Worm (Caenorhabditis elegans) whole organism, L1 larva: ENCODE data around the gene swip-10.

Experiments
- F16B12.6 ChIP-seq: fragments of 150-350 bp; optimal IDR thresholded peaks from 2 replicates; lab custom pipeline; 2014; ENCODE audit warnings: missing biosample characterization, missing genetic modification characterization
- Y116A8C.19 ChIP-seq: sonication (generic microtip); optimal IDR thresholded peaks from 2 replicates; lab custom pipeline; 2016; ENCODE audit warnings: missing compliant biosample characterization, missing genetic modification characterization, borderline replicate concordance
- alr-1 ChIP-seq: fragments of 200-800 bp; sonication (Bioruptor generic); optimal IDR thresholded peaks from 2 replicates; lab custom pipeline; 2018; ENCODE audit warnings: borderline replicate concordance, mild to moderate bottlenecking, missing genetic modification characterization, missing compliant biosample characterization
- ama-1 ChIP-seq: fragments of 150-350 bp; optimal IDR thresholded peaks from 2 replicates; lab custom pipeline; 2014
- blmp-1 ChIP-seq: fragments of 150-350 bp; optimal IDR thresholded peaks from 2 replicates; lab custom pipeline; 2014; ENCODE audit warnings: missing biosample characterization, missing genetic modification characterization
- ceh-63 ChIP-seq: fragments of 200-800 bp; sonication (Bioruptor generic); optimal IDR thresholded peaks from 2 replicates; lab custom pipeline; 2018; ENCODE audit warnings: mild to moderate bottlenecking, missing genetic modification characterization, missing compliant biosample characterization
- ceh-8 ChIP-seq: fragments of 200-800 bp; sonication (Bioruptor generic); optimal IDR thresholded peaks from 2 replicates; lab custom pipeline; 2018; ENCODE audit warnings: mild to moderate bottlenecking, missing genetic modification characterization, moderate library complexity, missing compliant biosample characterization
- ceh-82 ChIP-seq, 3 experiments: fragments of 150-350 bp in 1 of 3; sonication (generic microtip) in 2 of 3; optimal IDR thresholded peaks; 2 replicates each; lab custom pipeline; 2014 to 2017; ENCODE audit warnings: missing biosample characterization in 3 of 3, missing genetic modification characterization in 3 of 3
- ceh-88 ChIP-seq: fragments of 200-800 bp; sonication (Bioruptor generic); IDR thresholded peaks from 2 replicates; pipeline ENCODE4 v1.3.6; 2022; ENCODE audit warnings: missing genetic modification characterization, missing compliant biosample characterization
- ces-1 ChIP-seq: fragments of 150-350 bp; optimal IDR thresholded peaks from 2 replicates; lab custom pipeline; 2014; ENCODE audit warnings: missing biosample characterization, missing genetic modification reagents, missing genetic modification characterization
- dsc-1 ChIP-seq: sonication (generic microtip); optimal IDR thresholded peaks from 2 replicates; lab custom pipeline; 2016; ENCODE audit warnings: mild to moderate bottlenecking, missing genetic modification characterization, missing compliant biosample characterization
- egl-27 ChIP-seq, 2 experiments: fragments of 150-350 bp in 1 of 2; sonication (generic microtip); optimal IDR thresholded peaks; 3 replicates each; lab custom pipeline; 2017 to 2018; ENCODE audit warnings: missing biosample characterization in 2 of 2, missing genetic modification characterization in 2 of 2, missing genetic modification reagents in 2 of 2
- fkh-4 ChIP-seq: sonication (generic microtip); optimal IDR thresholded peaks from 2 replicates; lab custom pipeline; 2016; ENCODE audit warnings: missing compliant biosample characterization, missing genetic modification characterization, borderline replicate concordance
- fkh-8 ChIP-seq: sonication (generic microtip); optimal IDR thresholded peaks from 2 replicates; lab custom pipeline; 2016; ENCODE audit warnings: mild to moderate bottlenecking, missing genetic modification characterization, missing compliant biosample characterization
- grh-1 ChIP-seq: fragments of 200-800 bp; sonication (Bioruptor generic); IDR thresholded peaks from 2 replicates; pipeline ENCODE4 v1.3.6; 2022; ENCODE audit warnings: missing genetic modification reagents, missing genetic modification characterization, missing compliant biosample characterization
- isw-1 ChIP-seq: fragments of 200-800 bp; sonication (Bioruptor generic); IDR thresholded peaks from 2 replicates; pipeline ENCODE4 v1.3.6; 2022; ENCODE audit warnings: missing genetic modification characterization, missing compliant biosample characterization
- lin-13 ChIP-seq: fragments of 150-350 bp; optimal IDR thresholded peaks from 2 replicates; lab custom pipeline; 2014; ENCODE audit warnings: missing biosample characterization, missing genetic modification reagents, missing genetic modification characterization
- lin-14 ChIP-seq: fragments of 200-800 bp; sonication (Bioruptor generic); optimal IDR thresholded peaks from 2 replicates; lab custom pipeline; 2018; ENCODE audit warnings: mild to moderate bottlenecking, missing genetic modification characterization, moderate library complexity, missing compliant biosample characterization
- mab-9 ChIP-seq: fragments of 200-800 bp; sonication (Bioruptor generic); IDR thresholded peaks from 2 replicates; pipeline ENCODE4 v1.3.6; 2022; ENCODE audit warnings: missing genetic modification reagents, missing genetic modification characterization, missing compliant biosample characterization
- mdl-1 ChIP-seq, 2 experiments: fragments of 150-350 bp; optimal IDR thresholded peaks; 2 replicates each; lab custom pipeline; 2014 to 2017; ENCODE audit warnings: missing biosample characterization in 2 of 2, missing genetic modification characterization in 2 of 2, inconsistent platforms in 1 of 2
- mef-2 ChIP-seq: fragments of 150-350 bp; optimal IDR thresholded peaks from 2 replicates; lab custom pipeline; 2014; ENCODE audit warnings: missing biosample characterization, missing genetic modification characterization
- mep-1 ChIP-seq: fragments of 150-350 bp; optimal IDR thresholded peaks from 2 replicates; lab custom pipeline; 2014; ENCODE audit warnings: missing biosample characterization, missing genetic modification characterization
- nhr-12 ChIP-seq: sonication (generic microtip); optimal IDR thresholded peaks from 2 replicates; lab custom pipeline; 2017; ENCODE audit warnings: missing biosample characterization, missing genetic modification characterization
- nhr-19 ChIP-seq: fragments of 200-800 bp; sonication (Bioruptor generic); conservative IDR thresholded peaks from 2 replicates; pipeline ENCODE4 v1.3.6; 2022; ENCODE audit warnings: missing genetic modification characterization, missing compliant biosample characterization
- nhr-28 ChIP-seq: fragments of 150-350 bp; optimal IDR thresholded peaks from 2 replicates; lab custom pipeline; 2014; ENCODE audit warnings: missing biosample characterization, missing genetic modification characterization
- nhr-47 ChIP-seq: sonication (generic microtip); optimal IDR thresholded peaks from 2 replicates; lab custom pipeline; 2016; ENCODE audit warnings: mild to moderate bottlenecking, missing genetic modification characterization, moderate library complexity, missing compliant biosample characterization
- nhr-71 ChIP-seq: sonication (generic microtip); optimal IDR thresholded peaks from 2 replicates; lab custom pipeline; 2016; ENCODE audit warnings: mild to moderate bottlenecking, missing genetic modification characterization, moderate library complexity, missing compliant biosample characterization
- nhr-77 ChIP-seq: fragments of 150-350 bp; optimal IDR thresholded peaks from 2 replicates; lab custom pipeline; 2014; ENCODE audit warnings: missing biosample characterization, missing genetic modification characterization
- nhr-84 ChIP-seq: sonication (generic microtip); optimal IDR thresholded peaks from 2 replicates; lab custom pipeline; 2017; ENCODE audit warnings: missing biosample characterization, missing genetic modification characterization
- nhr-90 ChIP-seq: sonication (generic microtip); optimal IDR thresholded peaks from 2 replicates; lab custom pipeline; 2016; ENCODE audit warnings: mild to moderate bottlenecking, missing genetic modification characterization, missing compliant biosample characterization; ENCODE audit not compliant: poor library complexity
- pqm-1 ChIP-seq: sonication (generic microtip); optimal IDR thresholded peaks from 3 replicates; lab custom pipeline; 2017; ENCODE audit warnings: missing biosample characterization, missing genetic modification characterization
- snu-23 ChIP-seq: sonication (generic microtip); optimal IDR thresholded peaks from 2 replicates; lab custom pipeline; 2016; ENCODE audit warnings: missing genetic modification characterization, missing compliant biosample characterization
- tbx-2 ChIP-seq: sonication (generic microtip); optimal IDR thresholded peaks from 2 replicates; lab custom pipeline; 2016; ENCODE audit warnings: missing genetic modification characterization, missing compliant biosample characterization
- unc-130 ChIP-seq: fragments of 150-350 bp; optimal IDR thresholded peaks from 2 replicates; lab custom pipeline; 2017; ENCODE audit warnings: missing biosample characterization, missing genetic modification characterization, inconsistent platforms
- unc-62 ChIP-seq: fragments of 150-350 bp; optimal IDR thresholded peaks from 2 replicates; lab custom pipeline; 2014; ENCODE audit warnings: missing biosample characterization, missing genetic modification reagents, missing genetic modification characterization
- unc-86 ChIP-seq: sonication (generic microtip); optimal IDR thresholded peaks from 2 replicates; lab custom pipeline; 2016; ENCODE audit warnings: missing genetic modification characterization, missing compliant biosample characterization
- unc-98 ChIP-seq: fragments of 200-800 bp; sonication (Bioruptor generic); IDR thresholded peaks from 2 replicates; pipeline ENCODE4 v1.3.6; 2022; ENCODE audit warnings: missing genetic modification characterization, missing compliant biosample characterization
- zag-1 ChIP-seq: fragments of 150-350 bp; optimal IDR thresholded peaks from 2 replicates; lab custom pipeline; 2014; ENCODE audit warnings: missing biosample characterization, missing genetic modification characterization
- zip-4 ChIP-seq: fragments of 200-800 bp; sonication (Bioruptor generic); optimal IDR thresholded peaks from 2 replicates; lab custom pipeline; 2018; ENCODE audit warnings: mild to moderate bottlenecking, missing genetic modification characterization, moderate library complexity, missing compliant biosample characterization
- ztf-11 ChIP-seq, 2 experiments: sonication (generic microtip); optimal IDR thresholded peaks; 2 replicates each; lab custom pipeline; 2016 to 2017; ENCODE audit warnings: missing genetic modification characterization in 2 of 2, missing biosample characterization in 1 of 2, missing compliant biosample characterization in 1 of 2

swip-10 gene

ce11 chrX:2145629-2146028 is 27.6 kb upstream of the swip-10 start, which contains the start of gene dpy-3:
TSS of gene dpy-3 (minus strand) at chrX:2145647.
- TF ChIP-seq blmp-1 (peak; percentile 98), mdl-1 (tag; optimal IDR thresholded peaks at IDR 0.05; lab: Kevin White, UChicago) (no peak), mef-2 (tag; lab: Kevin White, UChicago) (no peak), fkh-4 (tag; lab: Kevin White, UChicago) (no peak), zag-1 (tag; lab: Kevin White, UChicago) (no peak), alr-1 (tag; lab: Kevin White, UChicago) (no peak), unc-62 (GFP tag; lab: Kevin White, UChicago) (no peak), nhr-12 (tag; lab: Kevin White, UChicago) (no peak), unc-86 (tag; lab: Kevin White, UChicago) (no peak)
- TF ChIP-seq, all 84 proteins: peak for 1

ce11 chrX:2144875-2145274 is 26.8 kb upstream of the swip-10 start:
- TF ChIP-seq mab-9 (GFP tag; lab: Robert Waterston, UW) (no peak), alr-1 (tag; lab: Kevin White, UChicago) (no peak), isw-1 (no peak), nhr-90 (tag; lab: Kevin White, UChicago) (no peak), unc-98 (GFP tag; lab: Robert Waterston, UW) (no peak), tbx-2 (tag; lab: Kevin White, UChicago) (no peak), lin-14 (GFP tag; lab: Kevin White, UChicago) (no peak), ceh-82 (tag; optimal IDR thresholded peaks at IDR 0.05; lab: Kevin White, UChicago) (no peak), nhr-19 (GFP tag; lab: Robert Waterston, UW) (no peak), nhr-84 (tag; lab: Kevin White, UChicago) (no peak), ztf-11 (tag; optimal IDR thresholded peaks at IDR 0.05; lab: Kevin White, UChicago) (no peak), blmp-1 (no peak)

DNA sequence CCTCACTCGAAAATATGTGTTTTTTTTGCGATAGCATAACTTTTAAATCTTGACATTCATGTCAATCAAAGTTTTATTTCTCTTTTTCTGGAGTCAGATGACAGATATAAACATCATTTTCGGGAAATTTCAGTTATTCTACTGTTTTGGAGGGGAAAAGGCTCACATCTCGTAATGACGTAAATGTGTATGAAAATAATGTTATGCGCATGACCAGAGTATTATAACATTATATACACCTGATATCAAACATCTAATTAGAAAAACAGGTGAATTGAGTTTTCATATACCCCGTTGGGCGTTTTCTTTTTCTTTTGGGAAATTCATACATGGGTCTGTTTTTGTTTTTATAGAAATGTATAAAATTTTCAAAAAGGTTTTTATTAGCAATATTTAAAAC is 26.2 kb upstream of the swip-10 start:
- TF ChIP-seq snu-23 (GFP tag; lab: Kevin White, UChicago) (no peak), lin-13 (GFP tag; lab: Kevin White, UChicago) (no peak), fkh-8 (tag; lab: Kevin White, UChicago) (peak; percentile 85), nhr-19 (GFP tag; lab: Robert Waterston, UW) (no peak), lin-14 (GFP tag; lab: Kevin White, UChicago) (peak; percentile 5), ceh-63 (no peak), mdl-1 (tag; optimal IDR thresholded peaks at IDR 0.05; lab: Kevin White, UChicago) (no peak), ceh-88 (no peak), F16B12.6 (tag; lab: Kevin White, UChicago) (no peak), ama-1 (lab: Kevin White, UChicago) (no peak), nhr-47 (tag; lab: Kevin White, UChicago) (peak; percentile 33), mef-2 (tag; lab: Kevin White, UChicago) (no peak), nhr-28 (tag; lab: Kevin White, UChicago) (no peak), ces-1 (no peak), unc-130 (tag; lab: Kevin White, UChicago) (no peak), nhr-71 (tag; lab: Kevin White, UChicago) (peak; percentile 54), grh-1 (GFP tag; lab: Robert Waterston, UW) (no peak), nhr-77 (no peak), dsc-1 (tag; lab: Kevin White, UChicago) (peak; percentile 23), ceh-8 (GFP tag; lab: Kevin White, UChicago) (peak; percentile 58), egl-27 (tag; optimal IDR thresholded peaks at IDR 0.05; lab: Kevin White, UChicago) (no peak), mep-1 (no peak), pqm-1 (no peak), Y116A8C.19 (no peak), zip-4 (GFP tag; lab: Kevin White, UChicago) (no peak)
